Fruit fly (Drosophila melanogaster) whole organism, larva: Measurements from ENCODE around the gene Cox11.
A peak's percentile ranks its signal among the peaks of the same experiment; 100 is the strongest.

Experiments
- noc ChIP-seq: fragments of 200-800 bp; sonication (Bioruptor generic); optimal IDR thresholded peaks from 3 replicates; lab custom pipeline; 2019; ENCODE audit warnings: missing biosample characterization, mild to moderate bottlenecking, missing genetic modification characterization, moderate library complexity

Cox11 gene

DNA sequence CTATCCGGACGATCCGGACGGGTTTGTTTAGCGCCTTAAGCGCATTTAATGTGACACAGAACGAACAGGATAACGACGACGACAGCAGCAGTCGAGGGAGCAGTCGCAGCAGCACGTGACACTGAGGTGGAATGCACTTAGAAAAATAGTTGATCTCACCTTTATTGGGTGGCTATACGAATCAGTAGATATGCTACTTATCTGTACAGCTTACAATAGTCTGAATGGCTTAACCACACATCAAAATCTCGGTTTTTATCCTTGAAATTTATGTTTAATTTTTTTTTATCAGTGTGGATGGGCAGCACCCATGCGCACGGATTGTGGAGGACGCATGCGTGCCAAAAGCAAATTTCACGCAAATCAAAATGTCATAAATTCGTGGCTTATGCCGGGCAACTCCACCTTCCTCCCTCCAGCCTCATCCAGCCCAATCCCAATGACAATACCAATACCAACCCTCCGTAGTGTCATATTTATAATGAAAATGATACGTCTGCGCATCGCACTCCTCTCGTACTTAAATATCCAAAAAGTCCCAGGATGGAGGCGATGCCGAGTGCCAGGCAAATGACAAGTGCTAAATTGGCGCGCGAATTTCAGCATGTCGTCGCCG, 18.8 kb upstream of the Cox11 start:
- TF ChIP-seq noc (tag; lab: Kevin White, UChicago) = no peak

DNA sequence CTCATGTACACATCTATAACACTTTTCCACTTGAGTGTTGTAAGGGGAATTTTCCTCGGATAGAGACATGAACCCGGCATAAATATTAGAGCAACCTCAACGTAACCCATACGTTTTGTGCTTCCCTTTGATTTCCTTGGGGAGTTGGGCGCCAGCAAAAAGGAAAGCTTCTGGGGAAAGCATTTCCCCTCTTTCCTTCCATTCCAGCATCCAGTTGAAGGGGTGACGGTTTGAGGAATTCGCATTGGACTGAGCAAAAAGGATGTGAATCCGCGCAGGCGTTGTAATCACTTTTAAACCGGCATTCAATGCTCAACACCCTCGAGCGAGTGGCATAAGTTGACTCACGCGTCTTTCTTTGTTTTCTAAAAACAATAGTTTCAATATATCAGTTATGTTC, 11.8 kb upstream of the Cox11 start:
- TF ChIP-seq noc (tag; lab: Kevin White, UChicago) = no peak

DNA sequence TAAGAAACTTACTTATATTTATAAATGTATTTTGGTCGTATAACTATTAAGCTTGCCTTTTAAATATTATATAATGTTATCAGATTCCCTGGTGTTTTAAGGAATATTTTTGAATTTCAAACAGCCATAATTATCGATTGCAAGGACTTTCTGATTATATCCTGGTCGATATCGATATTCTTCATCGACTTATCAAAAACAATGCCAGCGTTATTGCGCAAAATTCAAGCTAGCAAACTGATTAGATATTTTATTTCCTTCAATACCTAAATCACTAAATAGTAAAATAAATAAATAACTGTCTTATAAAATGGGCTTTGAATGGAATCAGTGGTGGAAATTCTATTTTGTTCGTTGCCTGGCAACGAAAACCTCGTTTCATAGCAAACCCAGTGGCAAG, 9.4 kb upstream of the Cox11 start, which contains the start of gene CG14020:
Gene CG14020 (plus strand): TSS at position 345 of the 400 bp plus-strand sequence.
- no peak for TF ChIP-seq noc (tag; lab: Kevin White, UChicago)

DNA sequence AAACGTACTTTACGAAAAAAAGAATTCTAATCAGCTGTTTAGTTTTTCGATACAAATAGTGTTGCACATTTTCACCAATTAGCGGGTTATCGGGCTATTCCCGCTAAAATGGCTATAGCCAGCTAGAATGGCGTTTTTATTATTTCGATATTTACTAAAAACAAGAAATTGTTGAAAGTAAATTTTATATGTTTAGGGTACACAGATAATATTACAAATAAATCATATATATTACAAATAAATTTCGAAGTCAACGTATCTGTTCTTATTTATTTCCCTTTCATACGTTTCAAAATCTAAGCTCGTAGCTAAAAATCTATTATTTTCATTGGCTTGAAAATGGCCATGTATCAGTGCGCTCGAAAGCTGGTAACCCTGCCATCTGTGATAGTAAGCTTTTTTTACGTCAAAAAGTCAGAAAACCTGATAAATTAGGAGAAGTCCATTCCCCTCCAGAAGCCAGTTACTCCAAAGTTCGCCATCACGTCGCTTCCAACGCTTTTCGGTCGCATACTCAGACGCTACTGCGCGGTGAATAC, 6.8 kb upstream of the Cox11 start, which contains the start of the genes CG7382 and cl:
Gene CG7382 (minus strand): TSS at position 51 of the 539 bp plus-strand sequence.
Gene cl (plus strand): TSS at position 290 of the 539 bp plus-strand sequence.
- TF ChIP-seq noc (tag; lab: Kevin White, UChicago) = no peak

DNA sequence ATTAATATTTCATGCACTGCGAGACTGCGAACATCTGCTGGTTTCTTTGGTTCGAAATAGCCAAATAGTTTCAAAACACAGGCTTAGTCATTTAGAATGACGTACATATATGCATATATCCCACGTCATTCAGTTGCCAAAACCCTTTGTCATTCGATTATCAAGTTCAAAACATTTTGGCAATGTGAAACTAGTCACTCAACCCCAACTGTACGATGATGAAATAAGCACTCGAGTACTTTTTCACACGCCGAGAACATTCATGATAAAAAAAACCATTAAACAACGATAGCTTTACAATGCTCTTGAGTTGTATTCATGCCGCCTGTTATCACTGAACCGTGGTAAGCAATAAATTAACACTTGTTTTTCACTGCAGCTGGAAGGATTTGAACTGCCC, 6.0 kb upstream of the Cox11 start:
- no peak for TF ChIP-seq noc (tag; lab: Kevin White, UChicago)

DNA sequence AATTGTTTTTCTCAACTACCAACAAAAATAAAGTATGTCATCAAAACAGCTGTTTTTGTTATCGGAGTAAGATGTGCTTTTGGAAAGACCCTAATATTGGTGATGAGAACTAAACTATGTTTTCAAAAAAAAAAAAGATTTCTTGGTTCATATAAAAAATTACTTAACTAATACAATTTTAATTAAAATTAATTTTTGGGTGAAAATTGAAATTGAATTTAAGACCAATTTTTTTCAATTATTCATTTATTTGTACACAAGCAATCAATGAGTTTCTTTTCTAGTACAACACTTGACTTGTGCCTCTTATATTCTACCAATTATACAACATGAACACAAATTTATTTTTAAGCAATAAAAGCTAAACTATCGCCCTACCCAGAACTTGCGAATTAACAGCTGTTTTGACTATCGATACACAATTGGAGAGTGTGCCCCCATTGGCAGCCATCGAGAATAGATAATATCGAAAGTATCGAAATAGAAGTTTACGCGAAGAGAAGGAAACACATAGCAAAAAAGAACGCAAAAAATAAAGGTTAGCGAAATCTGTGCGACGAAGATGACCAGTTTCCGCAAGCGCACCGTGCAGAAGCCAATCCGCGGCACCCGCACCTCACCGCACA, 2.8 kb upstream of the Cox11 start, which contains the start of the genes Vps52 and Elp4:
Gene Vps52 (minus strand): TSS at position 51 of the 626 bp plus-strand sequence.
Gene Elp4 (plus strand): TSS at position 292 of the 626 bp plus-strand sequence.
- TF ChIP-seq noc (tag; lab: Kevin White, UChicago) = peak; percentile 75

DNA sequence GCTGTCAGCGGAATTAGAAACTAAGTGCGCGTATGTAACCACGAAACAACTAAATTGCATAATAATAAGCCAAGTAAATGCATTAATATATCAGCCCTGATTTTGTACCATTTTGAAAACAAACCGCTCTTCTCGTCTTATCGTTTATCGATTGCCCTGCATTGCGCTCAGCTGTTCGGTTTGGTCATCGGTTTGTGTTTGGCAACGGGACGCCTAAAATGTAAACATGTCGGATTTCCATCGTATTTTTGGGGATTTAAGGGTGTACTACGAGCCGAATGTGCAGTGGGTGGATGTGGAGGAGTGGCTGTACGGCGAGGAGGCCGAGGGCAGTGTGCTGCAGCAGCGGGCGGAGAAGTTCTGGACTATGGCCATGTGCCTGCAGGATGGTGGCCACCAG, 1.0 kb upstream of the Cox11 start, which contains the start of gene Cap-D3:
Gene Cap-D3 (plus strand): TSS at position 183 of the 400 bp plus-strand sequence.
- TF ChIP-seq noc (tag; lab: Kevin White, UChicago) = no peak

DNA sequence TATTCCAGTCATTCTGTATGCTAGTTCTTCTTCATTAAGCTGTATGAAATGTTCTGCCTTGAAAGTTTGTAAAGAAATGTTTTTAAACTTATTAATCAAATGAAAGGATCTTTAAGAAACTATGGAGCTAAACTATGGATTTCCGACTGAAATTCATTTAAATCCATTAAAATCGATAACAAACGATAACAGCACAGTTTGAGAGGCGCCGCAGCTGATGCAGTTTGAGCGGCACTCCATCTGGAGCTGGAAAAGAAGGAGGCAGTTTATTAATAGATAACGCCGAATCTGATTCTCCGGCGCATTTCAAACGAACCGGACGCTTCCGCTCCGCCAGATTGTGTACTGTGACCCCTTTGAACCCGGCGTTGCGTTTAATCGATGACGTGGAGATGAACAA, 1.1 kb downstream of the Cox11 start, which contains the start of gene CG31915:
Gene CG31915 (plus strand): TSS at position 263 of the 400 bp plus-strand sequence.
- TF ChIP-seq noc (tag; lab: Kevin White, UChicago) = no peak

DNA sequence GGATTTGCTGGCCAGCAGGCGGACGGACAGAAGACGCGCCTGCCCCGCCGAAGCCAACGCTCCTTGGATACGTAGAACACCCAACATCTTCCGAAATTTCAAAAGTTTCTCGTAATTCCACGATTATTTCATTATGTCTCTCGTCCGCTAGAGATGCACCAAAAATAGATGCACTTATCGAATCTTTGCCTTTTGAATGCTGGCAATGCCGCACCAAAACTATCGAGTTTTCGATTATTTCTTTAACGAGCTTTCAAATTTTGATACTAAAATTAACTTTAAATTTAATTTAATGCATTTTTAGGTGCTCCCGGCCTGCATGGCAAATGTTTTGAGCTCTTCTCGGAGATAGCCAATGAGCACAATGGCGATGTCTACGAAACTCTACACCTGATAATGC, 5.3 kb downstream of the Cox11 start, which contains the start of gene Coq6:
Gene Coq6 (minus strand): TSS at position 163 of the 400 bp plus-strand sequence.
- TF ChIP-seq noc (tag; lab: Kevin White, UChicago) = no peak

DNA sequence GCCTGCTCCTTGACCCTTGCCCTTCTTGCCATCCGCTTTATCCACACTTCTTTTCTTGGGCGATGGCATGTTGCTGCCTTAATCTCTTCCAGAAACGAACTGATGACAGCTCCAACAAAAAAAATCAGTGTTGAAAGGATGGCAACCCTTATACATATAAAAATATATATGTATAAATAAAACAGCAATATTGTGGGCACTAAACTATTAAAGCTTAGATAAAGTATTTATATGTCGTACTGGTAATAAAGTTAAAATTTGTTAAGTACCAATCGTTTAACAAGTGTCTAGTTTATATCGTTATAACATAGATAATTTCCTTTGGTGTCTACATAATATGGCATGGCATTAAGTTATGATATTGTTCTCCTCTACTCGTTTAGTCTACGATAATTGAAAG, 9.9 kb downstream of the Cox11 start, which contains the start of gene tomb:
Gene tomb (minus strand): TSS at position 101 of the 400 bp plus-strand sequence.
- no peak for TF ChIP-seq noc (tag; lab: Kevin White, UChicago)

DNA sequence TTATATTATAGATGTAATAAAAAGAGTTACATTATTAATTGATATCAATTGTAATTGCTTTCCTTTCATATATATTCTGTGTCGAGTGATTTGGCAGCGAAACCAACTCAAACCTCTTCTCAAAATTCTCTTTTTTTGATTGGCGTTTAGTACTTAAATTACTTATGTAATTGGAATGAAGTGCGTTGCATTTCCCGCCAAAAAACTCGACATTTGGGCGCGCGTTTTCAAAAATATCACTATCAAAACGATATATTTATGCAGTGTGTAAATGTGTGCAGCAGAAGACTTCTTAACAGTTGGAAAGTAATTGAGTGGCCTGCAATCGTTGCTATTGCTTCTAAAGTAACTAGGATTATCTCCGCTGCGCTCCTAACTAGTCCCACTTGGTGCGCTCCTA, 10.3 kb downstream of the Cox11 start:
- no peak for TF ChIP-seq noc (tag; lab: Kevin White, UChicago)

DNA sequence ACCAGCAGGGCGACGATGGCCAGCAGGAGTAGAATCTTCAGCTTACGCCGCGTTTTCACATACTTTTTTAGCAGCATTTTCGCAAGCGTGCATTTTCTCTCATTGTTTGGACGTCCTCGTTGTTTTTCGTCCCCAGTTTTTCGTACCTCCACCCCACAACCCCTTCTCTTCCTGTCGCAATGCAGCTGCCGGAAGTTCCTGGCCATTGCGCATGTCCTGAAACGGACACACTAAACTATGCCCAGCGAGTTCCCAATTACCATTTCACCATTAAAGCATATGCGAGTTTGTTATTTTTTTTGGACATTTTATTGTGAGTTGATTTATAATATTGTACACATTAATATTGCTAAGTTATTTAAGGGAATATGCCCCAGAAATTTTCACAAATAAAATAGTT, 12.3 kb downstream of the Cox11 start, which contains the start of gene CG14015:
Gene CG14015 (minus strand): TSS at position 163 of the 400 bp plus-strand sequence.
- no peak for TF ChIP-seq noc (tag; lab: Kevin White, UChicago)

DNA sequence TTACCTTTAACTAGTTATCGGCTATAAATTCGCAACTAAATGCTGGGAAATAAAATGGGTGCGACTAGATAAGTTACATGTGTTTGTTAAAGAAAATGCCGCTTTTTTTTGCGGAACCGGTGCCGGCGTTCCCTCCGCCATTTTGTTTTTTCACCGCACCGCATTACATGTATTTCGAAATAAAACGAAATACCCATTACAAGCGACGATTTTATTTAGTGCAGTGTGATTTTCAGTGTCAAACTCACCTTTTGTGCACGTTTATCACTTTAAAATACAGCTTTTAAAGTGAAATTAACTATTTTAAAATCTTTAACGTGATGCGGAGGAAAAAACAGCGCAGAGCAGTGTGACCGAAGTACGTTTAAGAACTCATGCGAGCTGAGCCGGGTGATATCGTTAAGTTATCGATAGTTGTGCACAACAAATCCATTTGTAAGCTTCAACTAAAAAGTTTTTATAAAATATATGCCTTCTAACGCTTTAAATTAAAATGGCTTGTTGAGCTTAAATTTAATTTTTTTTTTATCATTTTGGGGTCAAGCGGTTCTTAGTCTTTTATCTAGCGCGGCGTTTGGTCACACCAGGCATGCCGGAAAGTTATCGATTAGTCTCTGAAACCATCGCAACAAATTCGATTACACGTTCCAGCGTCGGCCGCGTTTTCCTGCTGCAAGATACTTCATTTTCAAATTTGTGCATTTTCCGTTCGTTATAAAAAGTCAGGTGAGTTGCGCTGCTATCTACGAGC, 15.4 kb downstream of the Cox11 start, which contains the start of the genes Hel25E and Lam:
Gene Hel25E (minus strand): TSS at position 380 of the 751 bp plus-strand sequence.
Gene Lam (plus strand): TSS at position 546 of the 751 bp plus-strand sequence.
- no peak for TF ChIP-seq noc (tag; lab: Kevin White, UChicago)

DNA sequence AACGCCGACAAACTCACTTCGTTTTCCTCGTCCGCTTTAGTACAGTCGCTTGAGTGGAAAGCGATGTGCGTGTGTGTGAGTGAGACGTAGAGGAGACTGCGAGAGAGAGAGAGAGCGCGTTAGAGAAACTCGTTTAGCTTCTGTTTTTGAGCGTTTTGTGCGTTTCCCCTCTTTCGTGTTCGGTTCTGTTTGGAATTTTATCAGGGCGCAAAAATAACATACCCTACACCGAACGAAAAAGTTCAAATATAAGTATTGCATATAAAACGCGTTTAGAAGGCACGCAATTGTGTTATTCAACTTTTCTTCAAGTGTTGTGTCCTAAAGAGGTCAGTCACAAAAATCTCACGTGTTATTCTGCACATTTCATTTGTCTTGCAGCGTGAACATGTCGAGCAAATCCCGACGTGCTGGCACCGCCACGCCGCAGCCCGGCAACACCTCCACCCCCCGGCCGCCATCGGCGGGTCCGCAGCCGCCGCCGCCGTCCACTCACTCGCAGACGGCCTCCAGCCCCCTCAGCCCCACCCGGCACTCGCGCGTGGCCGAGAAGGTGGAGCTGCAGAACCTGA, 16.3 kb downstream of the Cox11 start:
- peak; percentile 21 for TF ChIP-seq noc (tag; lab: Kevin White, UChicago)

DNA sequence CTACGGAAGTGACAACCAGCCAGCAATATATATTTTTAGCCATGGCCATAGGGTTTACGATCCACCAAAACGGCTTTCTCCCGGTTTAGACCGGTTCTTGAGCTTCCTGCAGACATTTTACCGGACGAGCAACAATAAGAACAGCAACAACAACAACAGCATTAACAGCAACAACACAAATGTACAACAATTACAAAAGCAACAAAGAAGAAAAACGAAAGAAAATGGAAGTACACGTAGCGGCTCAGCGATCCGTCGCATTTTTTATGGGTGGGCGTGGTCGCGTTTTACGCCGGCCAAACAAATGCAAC, 19.4 kb downstream of the Cox11 start:
- TF ChIP-seq noc (tag; lab: Kevin White, UChicago) = no peak
